Worm (Caenorhabditis elegans) whole organism, L4 larva: Measurements from ENCODE around the gene Y59E9AL.8.

Source experiments
- F37D6.2 ChIP-seq: sonication (generic microtip); optimal IDR thresholded peaks from 2 replicates; lab custom pipeline; 2016; ENCODE audit warnings: mild to moderate bottlenecking, missing genetic modification characterization, missing compliant biosample characterization
- F44E2.7 ChIP-seq: fragments of 200-800 bp; sonication (Bioruptor generic); IDR thresholded peaks from 2 replicates; pipeline ENCODE4 v2.1.2; 2022; ENCODE audit warnings: missing genetic modification characterization, missing compliant biosample characterization
- F49E8.2 ChIP-seq: sonication (generic microtip); optimal IDR thresholded peaks from 2 replicates; lab custom pipeline; 2016; ENCODE audit warnings: missing compliant biosample characterization, mild to moderate bottlenecking, missing genetic modification characterization, borderline replicate concordance
- T20F7.1 ChIP-seq: fragments of 200-800 bp; sonication (Bioruptor generic); optimal IDR thresholded peaks from 2 replicates; lab custom pipeline; 2018; ENCODE audit warnings: mild to moderate bottlenecking, missing genetic modification characterization, missing compliant biosample characterization
- T26A8.4 ChIP-seq: fragments of 200-800 bp; sonication (Bioruptor generic); IDR thresholded peaks from 2 replicates; pipeline ENCODE4 v1.3.6; 2022; ENCODE audit warnings: missing genetic modification characterization, missing compliant biosample characterization
- Y48G9A.11 ChIP-seq: fragments of 200-800 bp; sonication (Bioruptor generic); IDR thresholded peaks from 2 replicates; pipeline ENCODE4 v1.3.6; 2022; ENCODE audit warnings: missing genetic modification reagents, missing genetic modification characterization, missing compliant biosample characterization
- Y5F2A.4 ChIP-seq: fragments of 200-800 bp; sonication (Bioruptor generic); optimal IDR thresholded peaks from 2 replicates; lab custom pipeline; 2018; ENCODE audit warnings: mild to moderate bottlenecking, missing genetic modification characterization, missing compliant biosample characterization
- ZK337.2 ChIP-seq: fragments of 200-800 bp; sonication (Bioruptor generic); IDR thresholded peaks from 2 replicates; pipeline ENCODE4 v1.3.6; 2022; ENCODE audit warnings: missing genetic modification reagents, missing genetic modification characterization, missing compliant biosample characterization
- ZK546.5 ChIP-seq, 2 experiments: sonication (generic microtip); optimal IDR thresholded peaks; 2 replicates each; lab custom pipeline; 2017; ENCODE audit warnings: missing biosample characterization in 2 of 2, missing genetic modification characterization in 2 of 2
- aha-1 ChIP-seq: fragments of 150-350 bp; peaks from one replicate; lab custom pipeline; 2014; ENCODE audit warnings: missing biosample characterization, missing genetic modification characterization
- aly-2 ChIP-seq: sonication (generic microtip); optimal IDR thresholded peaks from 2 replicates; lab custom pipeline; 2018; ENCODE audit warnings: missing biosample characterization, missing genetic modification characterization
- ama-1 ChIP-seq: fragments of 150-350 bp; optimal IDR thresholded peaks from 2 replicates; lab custom pipeline; 2014; ENCODE audit warnings: inconsistent platforms, mixed read lengths
- attf-4 ChIP-seq: sonication (generic microtip); optimal IDR thresholded peaks from 3 replicates; lab custom pipeline; 2017; ENCODE audit warnings: missing biosample characterization, missing genetic modification characterization
- ceh-20 ChIP-seq: fragments of 200-800 bp; sonication (Bioruptor generic); IDR thresholded peaks from 2 replicates; pipeline ENCODE4 v1.3.6; 2022; ENCODE audit warnings: missing genetic modification reagents, missing genetic modification characterization, missing compliant biosample characterization
- ceh-28 ChIP-seq: fragments of 150-350 bp; optimal IDR thresholded peaks from 2 replicates; lab custom pipeline; 2014; ENCODE audit warnings: missing biosample characterization, missing genetic modification reagents, missing genetic modification characterization
- ceh-32 ChIP-seq: sonication (generic microtip); optimal IDR thresholded peaks from 2 replicates; lab custom pipeline; 2016; ENCODE audit warnings: mild to moderate bottlenecking, missing genetic modification characterization, missing compliant biosample characterization; ENCODE audit not compliant: poor library complexity
- ceh-62 ChIP-seq: sonication (generic microtip); optimal IDR thresholded peaks from 2 replicates; lab custom pipeline; 2017; ENCODE audit warnings: missing biosample characterization, missing genetic modification characterization
- cey-2 ChIP-seq: sonication (generic microtip); optimal IDR thresholded peaks from 3 replicates; lab custom pipeline; 2017; ENCODE audit warnings: missing genetic modification characterization, mild to moderate bottlenecking, missing compliant biosample characterization, antibody characterized with exemption, borderline replicate concordance; ENCODE audit not compliant: insufficient read depth
- daf-8 ChIP-seq: fragments of 200-800 bp; sonication (Bioruptor generic); IDR thresholded peaks from 2 replicates; pipeline ENCODE4 v1.3.6; 2022; ENCODE audit warnings: missing genetic modification characterization, missing compliant biosample characterization
- dve-1 ChIP-seq: sonication (generic microtip); optimal IDR thresholded peaks from 2 replicates; lab custom pipeline; 2017; ENCODE audit warnings: antibody characterized with exemption, mild to moderate bottlenecking, missing genetic modification characterization, missing compliant biosample characterization; ENCODE audit not compliant: insufficient read depth
- fos-1 ChIP-seq: fragments of 150-350 bp; optimal IDR thresholded peaks from 2 replicates; lab custom pipeline; 2014; ENCODE audit warnings: missing biosample characterization, missing genetic modification characterization
- gei-8 ChIP-seq: fragments of 200-800 bp; sonication (Bioruptor generic); optimal IDR thresholded peaks from 2 replicates; lab custom pipeline; 2018; ENCODE audit warnings: mild to moderate bottlenecking, missing genetic modification characterization, missing compliant biosample characterization
- hif-1 ChIP-seq, 2 experiments: sonication (generic microtip); optimal IDR thresholded peaks; 2 replicates each; lab custom pipeline; 2016 to 2017; ENCODE audit warnings: missing compliant biosample characterization in 2 of 2, missing genetic modification characterization in 2 of 2, missing genetic modification reagents in 2 of 2, missing genotype in 2 of 2, mild to moderate bottlenecking in 1 of 2
- hlh-30 ChIP-seq: sonication (generic microtip); optimal IDR thresholded peaks from 2 replicates; lab custom pipeline; 2017; ENCODE audit warnings: antibody characterized with exemption, mild to moderate bottlenecking, missing genetic modification characterization, missing compliant biosample characterization; ENCODE audit not compliant: insufficient read depth
- hmg-1.1 ChIP-seq: fragments of 200-800 bp; sonication (Bioruptor generic); IDR thresholded peaks from 2 replicates; pipeline ENCODE4 v1.3.6; 2022; ENCODE audit warnings: missing genetic modification reagents, missing genetic modification characterization, missing compliant biosample characterization
- lim-7 ChIP-seq: fragments of 200-800 bp; sonication (Bioruptor generic); IDR thresholded peaks from 2 replicates; pipeline ENCODE4 v1.3.6; 2022; ENCODE audit warnings: missing genetic modification characterization, missing compliant biosample characterization
- lin-13 ChIP-seq: fragments of 150-350 bp; optimal IDR thresholded peaks from 2 replicates; lab custom pipeline; 2014; ENCODE audit warnings: missing biosample characterization, missing genetic modification reagents, missing genetic modification characterization
- lin-29 ChIP-seq: fragments of 200-800 bp; sonication (Bioruptor generic); IDR thresholded peaks from 2 replicates; pipeline ENCODE4 v1.3.6; 2022; ENCODE audit warnings: missing genetic modification reagents, missing genetic modification characterization, missing compliant biosample characterization
- lir-3 ChIP-seq: sonication (generic microtip); optimal IDR thresholded peaks from 2 replicates; lab custom pipeline; 2016; ENCODE audit warnings: mild to moderate bottlenecking, missing genetic modification characterization, missing compliant biosample characterization
- madf-5 ChIP-seq, 2 experiments: fragments of 200-800 bp; sonication (Bioruptor generic); IDR thresholded peaks; 2 replicates each; pipeline ENCODE4 v1.3.6; 2022; ENCODE audit warnings: missing compliant biosample characterization in 2 of 2, missing genetic modification characterization in 2 of 2
- madf-9 ChIP-seq: fragments of 200-800 bp; sonication (Bioruptor generic); conservative IDR thresholded peaks from 2 replicates; pipeline ENCODE4 v1.3.6; 2022; ENCODE audit warnings: missing genetic modification reagents, missing genetic modification characterization, missing compliant biosample characterization
- mdt-29 ChIP-seq: fragments of 200-800 bp; sonication (Bioruptor generic); IDR thresholded peaks from 2 replicates; pipeline ENCODE4 v1.3.6; 2022; ENCODE audit warnings: missing genetic modification reagents, missing genetic modification characterization, missing compliant biosample characterization
- mep-1 ChIP-seq: fragments of 150-350 bp; sonication (generic microtip); optimal IDR thresholded peaks from 3 replicates; lab custom pipeline; 2014; ENCODE audit warnings: missing biosample characterization, missing genetic modification characterization
- mxl-3 ChIP-seq: fragments of 200-800 bp; sonication (Bioruptor generic); optimal IDR thresholded peaks from 2 replicates; lab custom pipeline; 2018; ENCODE audit warnings: mild to moderate bottlenecking, missing genetic modification characterization, missing compliant biosample characterization
- nhr-237 ChIP-seq: sonication (generic microtip); optimal IDR thresholded peaks from 2 replicates; lab custom pipeline; 2017; ENCODE audit warnings: missing biosample characterization, missing genetic modification characterization
- nhr-25 ChIP-seq: sonication (generic microtip); optimal IDR thresholded peaks from 2 replicates; lab custom pipeline; 2017; ENCODE audit warnings: missing genetic modification characterization, mild to moderate bottlenecking, missing compliant biosample characterization, antibody characterized with exemption, moderate library complexity, borderline replicate concordance; ENCODE audit not compliant: insufficient read depth
- nhr-28 ChIP-seq: fragments of 150-350 bp; optimal IDR thresholded peaks from 2 replicates; lab custom pipeline; 2014; ENCODE audit warnings: missing biosample characterization, missing genetic modification characterization
- nhr-42 ChIP-seq: fragments of 200-800 bp; sonication (Bioruptor generic); IDR thresholded peaks from 2 replicates; pipeline ENCODE4 v1.3.6; 2022; ENCODE audit warnings: missing genetic modification characterization, missing compliant biosample characterization
- nhr-6 ChIP-seq: fragments of 150-350 bp; optimal IDR thresholded peaks from 2 replicates; lab custom pipeline; 2014; ENCODE audit warnings: missing biosample characterization, missing genetic modification characterization
- nhr-76 ChIP-seq: fragments of 150-350 bp; optimal IDR thresholded peaks from 2 replicates; lab custom pipeline; 2014; ENCODE audit warnings: missing biosample characterization, missing genetic modification characterization
- nhr-77 ChIP-seq: fragments of 150-350 bp; optimal IDR thresholded peaks from 2 replicates; lab custom pipeline; 2014; ENCODE audit warnings: missing biosample characterization, missing genetic modification characterization
- php-3 ChIP-seq: fragments of 200-800 bp; sonication (Bioruptor generic); IDR thresholded peaks from 2 replicates; pipeline ENCODE4 v1.3.6; 2022; ENCODE audit warnings: missing genetic modification reagents, missing genetic modification characterization, missing compliant biosample characterization
- sdz-12 ChIP-seq: fragments of 200-800 bp; sonication (Bioruptor generic); optimal IDR thresholded peaks from 2 replicates; lab custom pipeline; 2018; ENCODE audit warnings: mild to moderate bottlenecking, missing genetic modification characterization, missing compliant biosample characterization
- set-16 ChIP-seq: fragments of 200-800 bp; sonication (Bioruptor generic); IDR thresholded peaks from 2 replicates; pipeline ENCODE4 v1.3.6; 2022; ENCODE audit warnings: missing genetic modification reagents, missing genetic modification characterization, missing compliant biosample characterization
- snpc-4 ChIP-seq: fragments of 150-350 bp; optimal IDR thresholded peaks from 2 replicates; lab custom pipeline; 2014; ENCODE audit warnings: missing biosample characterization, missing genetic modification characterization
- spr-3 ChIP-seq: fragments of 200-800 bp; sonication (Bioruptor generic); optimal IDR thresholded peaks from 2 replicates; lab custom pipeline; 2018; ENCODE audit warnings: mild to moderate bottlenecking, missing genetic modification characterization, missing compliant biosample characterization
- tra-1 ChIP-seq: fragments of 200-800 bp; sonication (Bioruptor generic); IDR thresholded peaks from 2 replicates; pipeline ENCODE4 v1.3.6; 2022; ENCODE audit warnings: missing genetic modification reagents, missing genetic modification characterization, missing compliant biosample characterization
- vab-7 ChIP-seq: fragments of 200-800 bp; sonication (Bioruptor generic); IDR thresholded peaks from 2 replicates; pipeline ENCODE4 v1.3.6; 2022; ENCODE audit warnings: missing genetic modification reagents, missing genetic modification characterization, missing compliant biosample characterization
- zag-1 ChIP-seq: fragments of 150-350 bp; optimal IDR thresholded peaks from 2 replicates; lab custom pipeline; 2014; ENCODE audit warnings: missing biosample characterization, missing genetic modification characterization
- zip-2 ChIP-seq: fragments of 150-350 bp; optimal IDR thresholded peaks from 2 replicates; lab custom pipeline; 2014; ENCODE audit warnings: missing biosample characterization, missing genetic modification characterization
- ztf-11 ChIP-seq: fragments of 150-350 bp; optimal IDR thresholded peaks from 2 replicates; lab custom pipeline; 2014; ENCODE audit warnings: missing biosample characterization, missing genetic modification characterization
- ztf-7 ChIP-seq: fragments of 150-350 bp; optimal IDR thresholded peaks from 2 replicates; lab custom pipeline; 2014; ENCODE audit warnings: missing biosample characterization, missing genetic modification characterization

Gene Y59E9AL.8

ce11 chrIV:5183755-5184166 is 40.4 kb downstream of the Y59E9AL.8 start, which contains the start of gene W03F8.4 (continued):
- TF ChIP-seq lim-7, result no peak; the same call in 1 of the 2 replicates
- TF ChIP-seq ztf-7, result no peak
- no peak for TF ChIP-seq sdz-12 (GFP tag; lab: Kevin White, UChicago)
- TF ChIP-seq mdt-29, result peak; percentile 56; the same call in 1 of the 2 replicates
- TF ChIP-seq nhr-42 (GFP tag; lab: Robert Waterston, UW), result peak; percentile 82
- no peak for TF ChIP-seq cey-2
- no peak for TF ChIP-seq madf-5 (GFP tag; IDR thresholded peaks at IDR 0.05; lab: Robert Waterston, UW)
- TF ChIP-seq spr-3 (GFP tag; lab: Kevin White, UChicago), result peak; percentile 65
- peak; percentile 91 for TF ChIP-seq nhr-77
- no peak for TF ChIP-seq lir-3 (tag; lab: Kevin White, UChicago)
- peak; percentile 83 for TF ChIP-seq php-3
- peak; percentile 97 for TF ChIP-seq aha-1 (tag; lab: Kevin White, UChicago)
- peak; percentile 85 for TF ChIP-seq hlh-30 (tag; lab: Kevin White, UChicago)
- peak; percentile 81 for TF ChIP-seq T20F7.1 (GFP tag; lab: Kevin White, UChicago)
- no peak for TF ChIP-seq ZK546.5 (tag; optimal IDR thresholded peaks at IDR 0.05; lab: Kevin White, UChicago)
- TF ChIP-seq zag-1 (tag; lab: Kevin White, UChicago), result no peak
- TF ChIP-seq fos-1 (tag; lab: Kevin White, UChicago), result no peak
- no peak for TF ChIP-seq dve-1
- 0 out of 2 replicates have a peak, but pooled peaks have one; percentile 54 for TF ChIP-seq madf-9 (GFP tag; lab: Robert Waterston, UW)
- TF ChIP-seq Y5F2A.4 (GFP tag; lab: Kevin White, UChicago), result no peak
- peak; percentile 54 for TF ChIP-seq snpc-4 (tag; lab: Kevin White, UChicago)
- TF ChIP-seq set-16 (GFP tag; lab: Robert Waterston, UW), result no peak
- peak; percentile 81 for TF ChIP-seq nhr-6 (tag; lab: Kevin White, UChicago)
- TF ChIP-seq Y48G9A.11 (GFP tag; lab: Robert Waterston, UW), result peak; percentile 56
- TF ChIP-seq hif-1 (tag; optimal IDR thresholded peaks at IDR 0.05; lab: Kevin White, UChicago), result peak; percentile 29 to 72
- TF ChIP-seq attf-4, result no peak
- TF ChIP-seq ztf-11, result no peak
- TF ChIP-seq mep-1 (tag; lab: Kevin White, UChicago), result peak; percentile 95
- TF ChIP-seq zip-2 (tag; lab: Kevin White, UChicago), result peak; percentile 49
- TF ChIP-seq hmg-1.1 (GFP tag; lab: Robert Waterston, UW), result peak; percentile 89
- peak; percentile 88 for TF ChIP-seq lin-29 (GFP tag; lab: Robert Waterston, UW)
- peak; percentile 83 for TF ChIP-seq F37D6.2 (tag; lab: Kevin White, UChicago)
- TF ChIP-seq nhr-237 (tag; lab: Kevin White, UChicago), result no peak
- no peak for TF ChIP-seq gei-8 (GFP tag; lab: Kevin White, UChicago)
- TF ChIP-seq ceh-32 (tag; lab: Kevin White, UChicago), result no peak
- TF ChIP-seq lin-13, result peak; percentile 85
- peak; percentile 65 for TF ChIP-seq ama-1 (lab: Kevin White, UChicago)
- peak; percentile 96 for TF ChIP-seq T26A8.4 (GFP tag; lab: Robert Waterston, UW)
- TF ChIP-seq aly-2 (tag; lab: Kevin White, UChicago), result no peak
- TF ChIP-seq ceh-28, result no peak
- peak; percentile 90 for TF ChIP-seq ceh-20 (GFP tag; lab: Robert Waterston, UW)
- no peak for TF ChIP-seq nhr-76 (tag; lab: Kevin White, UChicago)
- peak; percentile 67; the same call in 1 of the 2 replicates for TF ChIP-seq tra-1 (GFP tag; lab: Robert Waterston, UW)
- TF ChIP-seq F49E8.2 (tag; lab: Kevin White, UChicago), result peak; percentile 81
- no peak for TF ChIP-seq ceh-62 (tag; lab: Kevin White, UChicago)
- TF ChIP-seq vab-7 (GFP tag; lab: Robert Waterston, UW), result 0 out of 2 replicates have a peak, but pooled peaks have one; percentile 11
- no peak for TF ChIP-seq F44E2.7 (GFP tag; lab: Robert Waterston, UW)
- peak; percentile 80 for TF ChIP-seq nhr-28 (tag; lab: Kevin White, UChicago)
- TF ChIP-seq daf-8 (GFP tag; lab: Robert Waterston, UW), result no peak
- peak; percentile 55 for TF ChIP-seq mxl-3 (GFP tag; lab: Kevin White, UChicago)
- peak; percentile 93 for TF ChIP-seq nhr-25 (tag; lab: Kevin White, UChicago)
- TF ChIP-seq ZK337.2 (GFP tag; lab: Robert Waterston, UW), result peak; percentile 71; the same call in 1 of the 2 replicates
